Worm (Caenorhabditis elegans): Measurements from ENCODE around the gene taf-8.

- TF ChIP-seq ceh-82 (tag; optimal IDR thresholded peaks at IDR 0.05) (no peak), ZK546.5 (tag; optimal IDR thresholded peaks at IDR 0.05) (no peak), sem-4 (tag; optimal IDR thresholded peaks at IDR 0.05) (no peak), nhr-6 (tag; optimal IDR thresholded peaks at IDR 0.05) (no peak), dmd-4 (tag; optimal IDR thresholded peaks at IDR 0.05) (no peak), unc-39 (tag; optimal IDR thresholded peaks at IDR 0.05) (no peak), lsy-2 (tag; optimal IDR thresholded peaks at IDR 0.05) (no peak), snpc-4 (tag; optimal IDR thresholded peaks at IDR 0.05) (no peak), ztf-4 (tag; optimal IDR thresholded peaks at IDR 0.05) (no peak), lin-39 (tag; optimal IDR thresholded peaks at IDR 0.05) (no peak), unc-62 (GFP tag; optimal IDR thresholded peaks at IDR 0.05) (no peak)
Measured at ce11 chrII:9674678-9675077, 5.6 kb downstream of the taf-8 start, which contains the start of gene arc-1.
